Worm (Caenorhabditis elegans) whole organism, midembryonic: ENCODE results near the gene tag-30.

Experiments used
- T22C8.4 ChIP-seq: fragments of 200-800 bp; sonication (Bioruptor generic); IDR thresholded peaks from 2 replicates; pipeline ENCODE4 v1.3.6; 2022; ENCODE audit warnings: missing genetic modification characterization, missing compliant biosample characterization
- cog-1 ChIP-seq: sonication (generic microtip); optimal IDR thresholded peaks from 2 replicates; lab custom pipeline; 2016; ENCODE audit warnings: missing genetic modification characterization, missing compliant biosample characterization
- flt-1 ChIP-seq: fragments of 200-800 bp; sonication (Bioruptor generic); IDR thresholded peaks from 2 replicates; pipeline ENCODE4 v1.3.6; 2022; ENCODE audit warnings: missing genetic modification characterization, missing compliant biosample characterization
- klf-2 ChIP-seq: fragments of 200-800 bp; sonication (Bioruptor generic); conservative IDR thresholded peaks from 2 replicates; pipeline ENCODE4 v1.3.6; 2022; ENCODE audit warnings: missing genetic modification reagents, missing genetic modification characterization, missing compliant biosample characterization
- med-1 ChIP-seq: sonication (generic microtip); optimal IDR thresholded peaks from 2 replicates; lab custom pipeline; 2017; ENCODE audit warnings: missing genetic modification characterization, mild to moderate bottlenecking, missing compliant biosample characterization, antibody characterized with exemption, missing genetic modification reagents; ENCODE audit not compliant: insufficient read depth
- ref-1 ChIP-seq: fragments of 200-800 bp; sonication (Bioruptor generic); conservative IDR thresholded peaks from 2 replicates; pipeline ENCODE4 v1.3.6; 2022; ENCODE audit warnings: missing genetic modification reagents, missing genetic modification characterization, missing compliant biosample characterization
- tab-1 ChIP-seq: fragments of 200-800 bp; sonication (Bioruptor generic); IDR thresholded peaks from 2 replicates; pipeline ENCODE4 v1.3.6; 2022; ENCODE audit warnings: missing genetic modification characterization, missing compliant biosample characterization
- ztf-23 ChIP-seq: fragments of 200-800 bp; sonication (Bioruptor generic); IDR thresholded peaks from 2 replicates; pipeline ENCODE4 v1.3.6; 2022; ENCODE audit warnings: missing genetic modification reagents, missing genetic modification characterization, missing compliant biosample characterization
- ztf-29 ChIP-seq: fragments of 200-800 bp; sonication (Bioruptor generic); IDR thresholded peaks from 2 replicates; pipeline ENCODE4 v1.3.6; 2022; ENCODE audit warnings: missing genetic modification reagents, missing genetic modification characterization, missing compliant biosample characterization

Gene tag-30

DNA sequence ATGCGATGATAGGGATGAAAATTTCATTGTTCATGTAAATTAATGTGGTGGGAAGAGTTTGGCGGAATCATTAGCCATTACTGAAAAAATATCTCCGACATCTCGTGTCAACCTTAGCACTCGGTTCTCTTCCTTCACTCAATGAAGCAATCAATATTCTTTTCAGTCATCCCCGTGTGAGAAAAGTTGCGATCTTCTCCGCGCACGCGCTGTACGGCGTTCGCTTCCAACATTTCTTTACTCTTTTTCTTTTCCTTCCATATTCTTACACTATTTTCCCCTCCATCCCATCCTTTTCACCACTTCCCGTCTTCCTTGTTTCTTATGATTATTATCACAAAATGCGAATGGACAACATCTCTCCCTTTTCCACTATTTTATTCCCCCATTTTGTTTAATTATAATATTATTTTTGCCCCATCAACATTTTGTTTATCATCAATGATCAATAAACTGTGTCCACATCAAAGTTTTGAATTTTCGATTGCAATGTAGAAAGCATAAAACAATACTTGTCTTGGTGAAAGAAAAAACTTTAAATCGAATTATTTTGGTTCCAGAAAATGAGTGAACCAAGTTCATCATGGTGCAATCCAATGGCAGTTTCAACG is 5.1 kb upstream of the tag-30 start, which contains the start of gene mob-1:
Gene mob-1 (plus strand): TSS at position 561 of the 611 bp plus-strand sequence.
- TF ChIP-seq T22C8.4 (GFP tag; lab: Robert Waterston, UW) = no peak
- no peak for TF ChIP-seq ref-1 (GFP tag; lab: Robert Waterston, UW)
- TF ChIP-seq klf-2 (GFP tag; lab: Robert Waterston, UW) = no peak
- no peak for TF ChIP-seq med-1
- no peak for TF ChIP-seq flt-1 (GFP tag; lab: Robert Waterston, UW)
- no peak for TF ChIP-seq tab-1

DNA sequence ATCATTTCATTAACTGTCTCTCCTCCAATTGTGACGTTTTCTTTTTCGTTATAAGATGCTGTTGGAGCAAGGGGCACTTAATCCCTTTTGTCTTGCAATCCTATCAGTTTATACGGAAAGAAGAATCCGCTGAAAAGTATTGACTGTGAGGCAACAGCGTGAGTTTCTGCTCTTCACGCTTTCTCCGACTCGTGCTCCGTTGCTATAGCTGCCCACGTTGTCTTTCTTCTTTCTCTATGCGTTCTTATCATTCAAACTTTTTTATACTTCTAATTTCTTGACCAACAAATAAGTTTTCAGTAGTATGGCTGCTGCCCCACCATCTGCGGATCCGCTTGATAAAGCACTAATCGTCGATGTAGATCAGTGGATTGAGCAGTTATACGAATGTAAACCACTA is 3.2 kb upstream of the tag-30 start, which contains the start of gene let-92:
Gene let-92 (plus strand): TSS at position 301 of the 400 bp plus-strand sequence.
- TF ChIP-seq med-1 (no peak), T22C8.4 (GFP tag; lab: Robert Waterston, UW) (no peak), tab-1 (no peak), ref-1 (GFP tag; lab: Robert Waterston, UW) (no peak), cog-1 (tag; lab: Kevin White, UChicago) (no peak), klf-2 (GFP tag; lab: Robert Waterston, UW) (no peak), flt-1 (GFP tag; lab: Robert Waterston, UW) (no peak)

DNA sequence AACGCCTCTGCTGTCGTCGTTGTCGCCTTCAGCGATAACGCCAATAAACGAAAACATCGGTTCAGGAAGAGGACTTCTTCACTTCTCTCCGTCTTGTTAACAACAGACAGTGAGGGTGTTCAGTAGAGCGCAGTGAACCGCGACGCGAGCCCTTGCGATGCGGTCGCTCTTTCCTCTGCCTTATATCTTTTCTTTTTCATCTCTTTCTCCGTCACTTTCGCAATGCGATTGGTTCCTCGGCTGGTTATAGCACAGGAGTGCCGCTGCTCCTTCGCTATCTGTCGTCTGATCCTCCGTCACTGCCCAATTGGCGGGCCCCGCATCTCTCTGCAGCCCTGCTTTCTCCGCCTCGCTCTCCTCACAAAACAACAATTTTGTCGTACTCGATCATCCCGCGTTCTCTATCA is 2.2 kb upstream of the tag-30 start:
- no peak for TF ChIP-seq ztf-29 (GFP tag; lab: Robert Waterston, UW)
- no peak for TF ChIP-seq ztf-23 (GFP tag; lab: Robert Waterston, UW)
- TF ChIP-seq cog-1 (tag; lab: Kevin White, UChicago) = peak; percentile 53
- no peak for TF ChIP-seq T22C8.4 (GFP tag; lab: Robert Waterston, UW)

DNA sequence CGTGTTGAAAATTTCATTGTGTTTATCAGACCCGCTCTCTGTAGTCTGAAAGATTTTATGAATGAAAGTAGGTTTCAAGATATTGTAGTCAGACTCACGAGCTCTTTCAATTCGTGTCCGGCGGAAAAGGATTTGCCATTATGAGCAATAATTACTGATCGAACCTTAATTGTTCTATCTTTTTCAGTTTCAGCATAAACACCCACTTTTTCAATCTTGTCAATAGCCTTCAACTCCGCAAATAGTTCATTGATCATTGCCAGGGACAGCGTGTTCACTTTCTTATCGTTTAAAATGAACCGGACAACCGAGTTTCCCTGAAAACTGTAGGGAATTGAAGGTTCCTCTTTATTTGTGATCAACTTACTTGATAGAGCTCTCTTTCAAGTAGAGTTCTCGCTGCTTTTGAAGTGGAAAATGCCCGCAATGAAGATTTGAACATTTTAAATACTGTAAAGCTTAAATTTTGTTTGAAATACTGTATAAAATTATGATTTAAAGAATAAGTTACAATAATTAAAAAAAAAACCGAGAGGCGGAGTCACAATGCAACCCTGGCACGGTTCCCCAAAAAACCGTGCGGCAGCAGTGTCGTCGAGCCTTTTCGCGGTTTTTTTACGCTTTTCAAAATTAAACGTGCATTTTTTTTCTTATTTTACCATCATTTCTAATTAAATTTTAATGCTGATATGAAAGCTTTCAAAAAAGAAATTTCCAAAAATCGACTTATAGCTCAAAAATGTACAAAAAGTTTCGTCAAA is 1.1 kb upstream of the tag-30 start, which contains the start of gene ech-2:
Gene ech-2 (minus strand): TSS at position 452 of the 761 bp plus-strand sequence.
- TF ChIP-seq ref-1 (GFP tag; lab: Robert Waterston, UW) (no peak), klf-2 (GFP tag; lab: Robert Waterston, UW) (no peak), tab-1 (no peak), cog-1 (tag; lab: Kevin White, UChicago) (no peak), med-1 (no peak)

DNA sequence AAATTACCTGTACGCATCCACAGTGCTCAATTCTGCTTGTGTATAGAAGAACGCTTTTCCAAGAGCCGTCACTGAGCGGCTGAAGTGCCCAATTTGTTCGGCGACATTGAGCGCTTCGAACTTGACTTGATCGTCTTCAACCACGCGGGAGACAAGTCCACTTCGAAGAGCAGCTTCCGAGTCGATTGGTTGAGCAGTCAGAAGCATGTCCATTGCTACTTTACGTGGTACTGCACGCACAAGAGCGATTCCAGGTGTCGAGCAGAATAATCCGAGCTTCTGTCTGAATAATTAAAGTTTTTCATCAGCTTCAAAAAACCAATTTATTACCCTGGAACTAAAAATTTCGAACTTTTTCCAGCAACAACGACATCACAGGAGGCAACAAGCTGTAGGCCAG is 465 bp upstream of the tag-30 start:
- TF ChIP-seq cog-1 (tag; lab: Kevin White, UChicago) = no peak
- no peak for TF ChIP-seq tab-1

DNA sequence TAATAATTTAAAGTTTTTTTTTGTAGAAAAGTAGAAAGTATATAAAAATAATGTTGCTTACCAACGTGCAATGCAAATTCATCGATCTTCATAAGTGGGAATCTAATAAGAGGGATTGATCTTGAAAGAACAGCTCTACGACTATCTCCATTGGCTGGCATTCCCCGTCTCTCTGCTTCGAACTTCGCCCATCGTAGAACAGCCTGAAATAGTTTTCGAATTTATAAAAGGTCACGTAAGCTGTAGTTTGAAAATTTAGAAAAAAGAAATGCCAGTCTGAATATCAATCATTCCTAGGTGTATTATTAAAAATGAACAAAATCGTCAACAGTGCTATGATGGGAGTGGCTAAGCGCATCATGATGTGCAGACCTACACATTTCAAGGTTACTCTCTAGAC is 3.1 kb downstream of the tag-30 start, which contains the start of gene F38H4.5:
Gene F38H4.5 (plus strand): TSS at position 301 of the 400 bp plus-strand sequence.
- no peak for TF ChIP-seq cog-1 (tag; lab: Kevin White, UChicago)
- TF ChIP-seq tab-1 = no peak
- TF ChIP-seq flt-1 (GFP tag; lab: Robert Waterston, UW) = no peak
- TF ChIP-seq klf-2 (GFP tag; lab: Robert Waterston, UW) = no peak
- TF ChIP-seq ref-1 (GFP tag; lab: Robert Waterston, UW) = no peak
- TF ChIP-seq T22C8.4 (GFP tag; lab: Robert Waterston, UW) = no peak
- TF ChIP-seq med-1 = no peak
- no peak for TF ChIP-seq ztf-23 (GFP tag; lab: Robert Waterston, UW)
- no peak for TF ChIP-seq ztf-29 (GFP tag; lab: Robert Waterston, UW)

DNA sequence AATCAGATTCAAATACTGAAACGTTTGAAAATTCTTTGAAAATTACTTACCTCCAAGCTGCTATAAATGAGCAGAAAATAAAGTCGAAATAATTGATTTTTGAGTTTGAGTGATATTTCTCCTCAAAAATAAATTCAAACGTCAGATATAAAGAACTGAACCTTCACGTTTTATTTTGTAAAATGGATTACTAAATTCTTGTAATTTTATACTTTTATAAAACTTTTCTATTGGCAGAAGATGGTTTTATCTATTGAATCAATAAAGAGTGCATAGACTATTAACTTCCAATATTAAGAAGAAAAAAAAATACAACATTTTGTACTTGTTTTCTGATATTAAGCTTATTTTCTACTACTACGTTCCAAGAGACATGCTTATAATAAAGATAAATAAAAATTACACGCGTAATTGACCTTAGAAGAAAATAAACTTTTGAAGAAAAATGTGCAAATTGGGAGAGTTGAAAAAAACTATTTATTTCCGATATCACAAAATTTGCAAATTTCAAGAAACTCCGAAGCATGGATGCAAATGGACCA is 7.1 kb downstream of the tag-30 start, which contains the start of the genes F38H4.6 and F38H4.4:
Gene F38H4.6 (minus strand): TSS at position 101 of the 542 bp plus-strand sequence.
Gene F38H4.4 (plus strand): TSS at position 492 of the 542 bp plus-strand sequence.
- no peak for TF ChIP-seq ztf-23 (GFP tag; lab: Robert Waterston, UW)
- TF ChIP-seq cog-1 (tag; lab: Kevin White, UChicago) = no peak
- TF ChIP-seq tab-1 = no peak

DNA sequence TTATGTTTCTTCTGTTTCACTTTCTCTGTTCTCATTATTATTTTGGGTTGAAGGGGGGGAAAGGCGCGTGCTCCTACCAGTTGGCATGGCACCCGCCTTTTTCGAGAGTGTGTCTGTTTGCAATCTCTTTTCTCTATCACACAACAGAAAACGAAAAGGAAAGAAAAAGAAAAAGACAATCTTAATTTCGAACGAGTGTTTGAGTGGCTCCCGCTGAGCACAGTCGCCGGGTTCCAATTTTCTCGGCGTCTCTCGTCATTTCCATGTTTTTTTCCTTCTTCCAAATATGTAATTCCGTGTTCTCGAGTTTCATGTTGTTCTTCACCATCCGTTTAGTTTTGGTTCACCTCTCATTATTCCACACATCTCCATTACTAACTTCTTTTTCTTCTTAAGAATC is 12.8 kb downstream of the tag-30 start, which contains the start of gene F38H4.3:
Gene F38H4.3 (plus strand): TSS at position 301 of the 400 bp plus-strand sequence.
- no peak for TF ChIP-seq klf-2 (GFP tag; lab: Robert Waterston, UW)

DNA sequence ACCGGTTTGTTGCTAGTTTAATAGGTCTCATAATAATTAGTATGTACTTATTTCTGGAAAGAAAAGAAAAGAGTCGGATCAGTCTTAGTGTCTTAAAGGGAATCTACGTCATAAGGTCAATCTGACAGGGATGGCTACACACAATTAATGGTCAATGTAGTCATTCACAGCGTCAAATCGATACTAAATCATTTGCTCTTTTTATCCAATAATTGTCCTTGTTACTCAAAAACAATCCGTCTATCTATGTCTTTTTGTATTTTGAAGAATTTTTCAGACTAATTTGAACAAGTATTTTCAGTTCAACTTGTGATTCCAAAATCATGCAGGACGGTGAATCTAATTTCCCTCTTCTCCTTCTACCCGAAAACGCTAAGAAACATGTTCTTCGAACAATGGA is 16.3 kb downstream of the tag-30 start, which contains the start of gene fbxb-3:
Gene fbxb-3 (plus strand): TSS at position 301 of the 400 bp plus-strand sequence.
- TF ChIP-seq tab-1 = no peak
- TF ChIP-seq flt-1 (GFP tag; lab: Robert Waterston, UW) = no peak
- no peak for TF ChIP-seq ztf-29 (GFP tag; lab: Robert Waterston, UW)
- TF ChIP-seq ref-1 (GFP tag; lab: Robert Waterston, UW) = no peak
- TF ChIP-seq klf-2 (GFP tag; lab: Robert Waterston, UW) = no peak
- TF ChIP-seq med-1 = no peak

DNA sequence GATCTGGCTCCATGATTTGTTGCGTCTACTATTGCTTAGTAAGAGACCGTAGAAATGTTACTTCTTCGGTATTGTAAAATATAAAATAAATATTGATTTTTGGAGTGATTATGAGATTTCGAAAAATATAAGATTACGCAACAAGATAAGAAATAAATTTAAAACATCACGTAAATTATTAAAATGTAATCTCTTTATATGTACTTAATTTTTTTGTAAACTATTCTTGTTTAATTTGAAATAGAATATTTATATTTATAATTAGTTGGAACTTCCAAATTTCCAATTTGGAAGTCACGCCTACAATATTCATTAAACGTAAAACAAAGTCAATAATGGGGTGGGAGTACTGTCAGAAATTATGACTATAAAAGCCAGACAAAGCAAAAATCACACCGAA is 21.5 kb downstream of the tag-30 start, which contains the start of gene M117.4:
Gene M117.4 (minus strand): TSS at position 101 of the 400 bp plus-strand sequence.
- TF ChIP-seq tab-1 (no peak), ztf-23 (GFP tag; lab: Robert Waterston, UW) (no peak), klf-2 (GFP tag; lab: Robert Waterston, UW) (no peak), ztf-29 (GFP tag; lab: Robert Waterston, UW) (no peak), flt-1 (GFP tag; lab: Robert Waterston, UW) (no peak), ref-1 (GFP tag; lab: Robert Waterston, UW) (no peak), med-1 (no peak), T22C8.4 (GFP tag; lab: Robert Waterston, UW) (no peak), cog-1 (tag; lab: Kevin White, UChicago) (no peak)
